Fruit fly (Drosophila melanogaster): ENCODE measurements around the gene slgA.
A peak's percentile ranks its signal among the peaks of the same experiment; 100 is the strongest.

slgA gene

dm6 chrX:21367363-21368072, 6.3 kb upstream of the slgA start (continued):
- TF ChIP-seq dac (GFP tag; optimal IDR thresholded peaks at IDR 0.05) = peak; percentile 99
- TF ChIP-seq CG34406 (GFP tag; optimal IDR thresholded peaks at IDR 0.05) = peak; percentile 98
- peak; percentile 98 for TF ChIP-seq CG16779 (tag; optimal IDR thresholded peaks at IDR 0.05)
- TF ChIP-seq pdm3 (GFP tag; optimal IDR thresholded peaks at IDR 0.05) = peak; percentile 99
- peak; percentile 98 for TF ChIP-seq Smox (GFP tag; optimal IDR thresholded peaks at IDR 0.05)
- peak; percentile 100 for TF ChIP-seq Eip78C (GFP tag)
- peak; percentile 99 for TF ChIP-seq Sox102F (GFP tag; optimal IDR thresholded peaks at IDR 0.05)
- TF ChIP-seq svp (GFP tag) = peak; percentile 99
- TF ChIP-seq OdsH (GFP tag; optimal IDR thresholded peaks at IDR 0.05) = peak; percentile 99
- peak; percentile 99 for TF ChIP-seq net (GFP tag; optimal IDR thresholded peaks at IDR 0.05)
- peak; percentile 98 for TF ChIP-seq Met (GFP tag; optimal IDR thresholded peaks at IDR 0.05)
- TF ChIP-seq achi (GFP tag; optimal IDR thresholded peaks at IDR 0.05) = peak; percentile 98
- peak; percentile 97 for TF ChIP-seq Ets21C (GFP tag; optimal IDR thresholded peaks at IDR 0.05)
- peak; percentile 97 for TF ChIP-seq CG11902 (GFP tag; optimal IDR thresholded peaks at IDR 0.05)
- peak; percentile 98 for TF ChIP-seq CG15336 (GFP tag; IDR thresholded peaks at IDR 0.05)
- peak; percentile 97 for TF ChIP-seq CG8319 (GFP tag; optimal IDR thresholded peaks at IDR 0.05)

DNA sequence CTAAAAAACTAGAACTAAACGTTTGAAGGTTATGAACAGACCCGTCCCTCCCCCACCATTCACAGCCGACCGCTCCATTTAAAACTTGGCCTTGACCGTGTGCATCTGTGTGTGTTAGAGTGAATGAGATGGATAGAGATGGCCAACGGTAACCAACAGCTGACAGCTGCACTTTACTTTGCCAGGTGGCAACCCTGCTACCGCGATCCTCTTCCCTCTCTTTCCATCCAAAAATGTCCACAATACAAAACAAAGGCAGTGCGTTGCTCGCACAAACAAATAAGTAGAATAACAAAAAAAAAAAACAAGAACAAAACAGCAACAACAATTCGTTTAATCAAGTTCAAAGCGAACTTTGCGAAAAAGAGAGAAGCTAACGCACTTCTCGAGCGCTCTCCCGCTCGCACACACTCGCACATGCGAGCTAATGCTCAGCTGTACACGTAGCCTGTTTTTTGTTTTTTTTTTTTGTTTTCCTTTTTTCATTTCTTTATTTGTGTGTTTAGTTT, 5.3 kb upstream of the slgA start:
- no peak for TF ChIP-seq Ets96B (tag; optimal IDR thresholded peaks at IDR 0.05)
- TF ChIP-seq Met (GFP tag; optimal IDR thresholded peaks at IDR 0.05) = no peak
- peak; percentile 57; the same call in 2 of the 3 replicates for TF ChIP-seq CG8119 (GFP tag; IDR thresholded peaks at IDR 0.05)
- no peak for TF ChIP-seq dac (GFP tag; optimal IDR thresholded peaks at IDR 0.05)
- no peak for TF ChIP-seq topi (GFP tag; optimal IDR thresholded peaks at IDR 0.05)
- no peak for TF ChIP-seq CG11294 (GFP tag; IDR thresholded peaks at IDR 0.05)
- TF ChIP-seq CG8632 (GFP tag; optimal IDR thresholded peaks at IDR 0.05) = no peak
- TF ChIP-seq CG3919 (GFP tag; optimal IDR thresholded peaks at IDR 0.05) = no peak
- TF ChIP-seq Blimp-1 (GFP tag; optimal IDR thresholded peaks at IDR 0.05) = no peak
- peak; percentile 32; the same call in 1 of the 2 replicates for TF ChIP-seq Gug (GFP tag; IDR thresholded peaks at IDR 0.05)
- TF ChIP-seq Lpt (GFP tag; optimal IDR thresholded peaks at IDR 0.05) = no peak
- TF ChIP-seq CG31627 (GFP tag; optimal IDR thresholded peaks at IDR 0.05) = no peak
- TF ChIP-seq acj6 (GFP tag; optimal IDR thresholded peaks at IDR 0.05) = no peak
- TF ChIP-seq CG15336 (GFP tag; IDR thresholded peaks at IDR 0.05) = peak; percentile 51
- TF ChIP-seq Smox (GFP tag; optimal IDR thresholded peaks at IDR 0.05) = no peak
- TF ChIP-seq CG8319 (GFP tag; optimal IDR thresholded peaks at IDR 0.05) = no peak
- TF ChIP-seq achi (GFP tag; optimal IDR thresholded peaks at IDR 0.05) = peak; percentile 16
- peak; percentile 50 for TF ChIP-seq fkh (GFP tag; optimal IDR thresholded peaks at IDR 0.05)
- TF ChIP-seq CG16779 (tag; optimal IDR thresholded peaks at IDR 0.05) = peak; percentile 45
- no peak for TF ChIP-seq Sox15 (GFP tag; optimal IDR thresholded peaks at IDR 0.05)
- TF ChIP-seq Hr4 (GFP tag; optimal IDR thresholded peaks at IDR 0.05) = no peak
- TF ChIP-seq CG6854 (GFP tag; optimal IDR thresholded peaks at IDR 0.05) = no peak
- TF ChIP-seq svp (GFP tag) = peak; percentile 78
- TF ChIP-seq CG6792 (GFP tag; optimal IDR thresholded peaks at IDR 0.05) = no peak
- TF ChIP-seq CG7368 (GFP tag; optimal IDR thresholded peaks at IDR 0.05) = no peak
- TF ChIP-seq Hr39 (GFP tag; optimal IDR thresholded peaks at IDR 0.05) = peak; percentile 44
- TF ChIP-seq OdsH (GFP tag; optimal IDR thresholded peaks at IDR 0.05) = no peak
- TF ChIP-seq Sox14 (GFP tag; optimal IDR thresholded peaks at IDR 0.05) = peak; percentile 88
- peak; percentile 42 for TF ChIP-seq CG9139 (GFP tag; optimal IDR thresholded peaks at IDR 0.05)
- no peak for TF ChIP-seq fd59A (GFP tag; optimal IDR thresholded peaks at IDR 0.05)
- TF ChIP-seq CG10669 (GFP tag; optimal IDR thresholded peaks at IDR 0.05) = no peak
- no peak for TF ChIP-seq Eip93F (GFP tag; optimal IDR thresholded peaks at IDR 0.05)
- no peak for TF ChIP-seq CG6808 (GFP tag; optimal IDR thresholded peaks at IDR 0.05)
- no peak for TF ChIP-seq CG1621 (tag; optimal IDR thresholded peaks at IDR 0.05)
- peak; percentile 17 for TF ChIP-seq spab (GFP tag; optimal IDR thresholded peaks at IDR 0.05)
- no peak for TF ChIP-seq esn (GFP tag; optimal IDR thresholded peaks at IDR 0.05)
- no peak for TF ChIP-seq Ets21C (GFP tag; optimal IDR thresholded peaks at IDR 0.05)
- TF ChIP-seq CG10631 (GFP tag; optimal IDR thresholded peaks at IDR 0.05) = no peak
- no peak for TF ChIP-seq ss (GFP tag; optimal IDR thresholded peaks at IDR 0.05)
- peak; percentile 74 for TF ChIP-seq Eip78C (GFP tag)
- TF ChIP-seq Sox102F (GFP tag; optimal IDR thresholded peaks at IDR 0.05) = no peak
- TF ChIP-seq vri (GFP tag; optimal IDR thresholded peaks at IDR 0.05) = peak; percentile 64
- TF ChIP-seq CG6163 (GFP tag; IDR thresholded peaks at IDR 0.05) = peak; percentile 69; the same call in 2 of the 3 replicates

Data from whole organism, prepupa.